Worm (Caenorhabditis elegans): ENCODE data around the gene flcn-1.

The flcn-1 gene

DNA sequence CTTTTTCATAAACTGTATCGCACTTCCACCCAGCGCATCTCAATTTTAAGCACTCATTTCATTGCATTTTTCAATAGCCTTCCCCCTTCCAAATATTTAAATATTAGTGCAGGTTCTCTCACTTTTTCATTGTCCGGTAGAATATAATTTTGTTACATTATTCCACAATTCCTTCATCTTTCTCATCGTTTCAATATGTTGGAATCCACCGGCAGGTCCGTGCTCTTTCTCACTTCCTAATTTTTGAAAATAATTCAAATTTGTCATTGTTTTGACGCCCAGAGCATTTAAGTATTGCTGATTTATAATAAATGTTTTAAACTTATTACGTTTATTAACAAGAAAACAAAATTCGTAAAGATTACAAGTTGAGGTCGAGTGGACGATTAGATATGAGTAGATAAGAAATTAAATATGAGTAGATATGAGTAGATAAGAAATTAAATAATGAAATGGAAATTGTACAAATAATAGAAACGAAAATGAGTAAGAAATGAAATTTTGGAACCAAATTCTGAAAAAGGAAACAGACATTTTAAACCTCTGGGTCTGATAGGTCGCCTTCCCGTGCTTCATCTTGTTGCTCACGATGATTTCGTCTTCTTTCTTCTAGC is 26.6 kb downstream of the flcn-1 start:
- TF ChIP-seq egl-27 (tag; optimal IDR thresholded peaks at IDR 0.05) (no peak), aly-2 (tag; optimal IDR thresholded peaks at IDR 0.05) (peak; percentile 7), fkh-8 (tag; optimal IDR thresholded peaks at IDR 0.05) (no peak), egl-13 (tag; optimal IDR thresholded peaks at IDR 0.05) (no peak), ztf-4 (tag; optimal IDR thresholded peaks at IDR 0.05) (peak; percentile 10), fos-1 (tag; optimal IDR thresholded peaks at IDR 0.05) (no peak)

DNA sequence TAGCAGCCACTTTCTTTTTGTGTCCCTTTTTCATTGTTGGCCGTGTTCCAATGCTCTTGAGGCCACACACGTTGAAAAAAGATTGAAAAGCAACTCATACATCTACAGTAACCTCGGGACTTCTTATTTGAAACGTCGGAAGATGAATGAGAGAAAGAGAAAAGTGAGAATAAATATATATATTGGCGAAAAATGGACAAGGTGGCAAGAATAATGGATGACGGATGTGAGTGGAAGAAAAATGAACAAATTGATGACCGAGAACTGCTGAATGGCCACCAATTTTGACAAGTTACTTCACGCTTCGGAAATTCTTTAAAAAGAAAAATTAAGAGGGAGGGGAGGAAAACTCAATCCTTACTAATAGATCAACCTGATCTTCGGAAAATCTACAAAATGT is 29.6 kb downstream of the flcn-1 start:
- TF ChIP-seq fkh-10 (GFP tag; optimal IDR thresholded peaks at IDR 0.05) (no peak), F16B12.6 (tag; optimal IDR thresholded peaks at IDR 0.05) (no peak), nhr-84 (tag; optimal IDR thresholded peaks at IDR 0.05) (no peak), hlh-4 (tag; optimal IDR thresholded peaks at IDR 0.05) (no peak), zag-1 (tag; optimal IDR thresholded peaks at IDR 0.05) (no peak), hlh-17 (GFP tag; optimal IDR thresholded peaks at IDR 0.05; ENCODE audit: borderline replicate concordance) (no peak), ztf-11 (tag; optimal IDR thresholded peaks at IDR 0.05) (no peak)

DNA sequence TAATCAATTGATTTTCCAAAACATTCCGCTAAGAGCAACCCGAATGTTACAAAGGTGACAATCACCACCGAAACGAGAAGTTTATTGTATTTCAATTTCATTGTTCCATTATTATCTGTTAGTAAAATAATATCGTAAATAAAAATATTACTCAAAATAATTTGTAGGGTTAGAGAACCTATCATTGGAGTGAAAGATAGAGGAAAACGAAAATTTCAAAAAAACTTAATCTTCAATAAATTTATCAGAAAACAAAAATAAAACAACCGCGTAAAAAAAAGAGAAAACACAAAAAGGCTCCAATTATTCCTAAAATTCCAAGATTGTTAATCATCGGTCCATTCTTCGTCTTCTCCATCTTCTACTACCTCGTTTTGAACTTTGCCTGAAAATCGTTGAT is 37.0 kb downstream of the flcn-1 start, which contains the start of gene tra-2:
Gene tra-2, minus strand, starts transcription at position 101 of the 400 bp plus-strand sequence.
- TF ChIP-seq tlp-1 (tag; optimal IDR thresholded peaks at IDR 0.05) (no peak), ceh-88 (GFP tag; IDR thresholded peaks at IDR 0.05) (no peak), tbx-2 (tag; optimal IDR thresholded peaks at IDR 0.05) (no peak), fos-1 (tag; optimal IDR thresholded peaks at IDR 0.05) (no peak), unc-62 (GFP tag; optimal IDR thresholded peaks at IDR 0.05) (no peak), unc-86 (tag; optimal IDR thresholded peaks at IDR 0.05) (no peak), mdl-1 (tag; optimal IDR thresholded peaks at IDR 0.05) (no peak), lin-13 (GFP tag; optimal IDR thresholded peaks at IDR 0.05) (no peak), rnt-1 (tag; optimal IDR thresholded peaks at IDR 0.05) (no peak), ceh-90 (tag; optimal IDR thresholded peaks at IDR 0.05) (no peak), snu-23 (GFP tag; optimal IDR thresholded peaks at IDR 0.05) (no peak), F16B12.6 (tag; optimal IDR thresholded peaks at IDR 0.05) (no peak), egl-27 (tag; optimal IDR thresholded peaks at IDR 0.05) (no peak), fkh-4 (tag; optimal IDR thresholded peaks at IDR 0.05; ENCODE audit: borderline replicate concordance) (no peak), nhr-237 (tag; optimal IDR thresholded peaks at IDR 0.05) (no peak), nhr-20 (tag; optimal IDR thresholded peaks at IDR 0.05) (no peak)

DNA sequence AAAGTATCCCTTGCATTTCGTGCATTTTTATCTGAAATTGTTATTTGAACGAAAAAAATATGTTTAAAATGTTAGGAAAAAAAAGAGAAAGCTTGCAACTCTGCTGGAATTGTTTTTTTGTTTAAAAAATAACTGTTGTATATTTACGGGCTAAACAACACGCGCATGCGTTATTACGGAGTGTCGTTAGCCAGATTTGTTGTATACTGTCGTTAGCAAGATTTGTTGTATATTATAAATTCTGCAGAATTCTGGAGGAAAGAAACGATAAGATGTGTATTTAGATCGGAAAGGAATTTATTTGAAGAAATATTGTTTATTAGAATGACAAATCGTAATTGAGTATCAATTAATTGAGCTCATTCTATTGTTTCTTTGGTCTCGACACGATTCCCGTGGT is 39.1 kb downstream of the flcn-1 start, which contains the start of gene eif-2Bgamma:
Gene eif-2Bgamma, minus strand, starts transcription at position 31 of the 400 bp plus-strand sequence.
- TF ChIP-seq tbx-2 (tag; optimal IDR thresholded peaks at IDR 0.05) (no peak), hlh-17 (GFP tag; optimal IDR thresholded peaks at IDR 0.05; ENCODE audit: borderline replicate concordance) (no peak), ztf-4 (tag; optimal IDR thresholded peaks at IDR 0.05) (no peak), lin-14 (GFP tag; optimal IDR thresholded peaks at IDR 0.05) (peak; percentile 14), nhr-76 (tag; optimal IDR thresholded peaks at IDR 0.05) (no peak), nhr-237 (tag; optimal IDR thresholded peaks at IDR 0.05) (no peak), aly-2 (tag; optimal IDR thresholded peaks at IDR 0.05) (no peak), dpl-1 (GFP tag; optimal IDR thresholded peaks at IDR 0.05) (peak; percentile 24 to 64 (median 56)), lsy-2 (tag; optimal IDR thresholded peaks at IDR 0.05) (peak; percentile 34 to 77), mab-9 (GFP tag; IDR thresholded peaks at IDR 0.05) (no peak), swsn-7 (tag; optimal IDR thresholded peaks at IDR 0.05) (no peak), mef-2 (tag; optimal IDR thresholded peaks at IDR 0.05) (no peak), dsc-1 (tag; optimal IDR thresholded peaks at IDR 0.05) (no peak), ets-5 (GFP tag; IDR thresholded peaks at IDR 0.05) (no peak), elt-2 (tag; optimal IDR thresholded peaks at IDR 0.05) (no peak), efl-1 (optimal IDR thresholded peaks at IDR 0.05) (peak; percentile 45 to 59), efl-1 (GFP tag; optimal IDR thresholded peaks at IDR 0.05 in 1 of 2) (peak; percentile 51 to 95), snu-23 (GFP tag; optimal IDR thresholded peaks at IDR 0.05) (peak; percentile 25), nhr-12 (tag; optimal IDR thresholded peaks at IDR 0.05) (no peak), isw-1 (GFP tag; IDR thresholded peaks at IDR 0.05) (no peak), nhr-84 (tag; optimal IDR thresholded peaks at IDR 0.05) (no peak), aha-1 (tag; optimal IDR thresholded peaks at IDR 0.05) (no peak), nhr-28 (tag; optimal IDR thresholded peaks at IDR 0.05) (no peak), pqm-1 (tag; optimal IDR thresholded peaks at IDR 0.05) (no peak), nhr-71 (tag; optimal IDR thresholded peaks at IDR 0.05) (peak; percentile 7), jun-1 (tag; optimal IDR thresholded peaks at IDR 0.05) (no peak), nhr-20 (tag; optimal IDR thresholded peaks at IDR 0.05) (no peak), lin-15B (tag; optimal IDR thresholded peaks at IDR 0.05) (no peak), fkh-4 (tag; optimal IDR thresholded peaks at IDR 0.05; ENCODE audit: borderline replicate concordance) (no peak), ceh-63 (GFP tag; optimal IDR thresholded peaks at IDR 0.05) (no peak)

Measured in whole organism, L1 larva.